Worm (Caenorhabditis elegans): Measurements from ENCODE around the gene asp-18.

DNA sequence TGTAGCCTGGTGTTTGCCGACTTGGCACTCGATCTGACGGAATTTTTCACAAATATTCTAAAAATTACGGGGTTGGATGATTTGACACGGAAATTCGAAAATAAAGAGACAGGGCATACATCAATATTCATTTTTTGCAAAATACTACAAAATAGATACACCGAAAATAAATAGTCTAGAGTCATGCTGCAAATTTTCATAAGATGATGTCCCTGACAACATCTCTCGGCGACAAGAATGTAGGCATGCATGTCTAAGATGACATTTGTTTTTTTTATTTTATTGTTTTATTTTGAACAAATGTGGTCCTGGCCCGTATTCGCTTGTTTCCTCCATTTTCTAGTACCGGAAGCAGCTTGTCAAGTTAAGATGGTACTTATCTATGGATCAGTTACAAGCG lies 39.9 kb upstream of the asp-18 start, which contains the start of gene clec-256:
- no peak for TF ChIP-seq ceh-36 (tag; optimal IDR thresholded peaks at IDR 0.05)
- TF ChIP-seq ceh-13 (GFP tag; optimal IDR thresholded peaks at IDR 0.05), result no peak
- no peak for TF ChIP-seq ama-1 (optimal IDR thresholded peaks at IDR 0.05)
- TF ChIP-seq aly-1 (tag; optimal IDR thresholded peaks at IDR 0.05), result no peak
- no peak for TF ChIP-seq tra-4 (tag; optimal IDR thresholded peaks at IDR 0.05)
- TF ChIP-seq pes-1 (GFP tag; IDR thresholded peaks at IDR 0.05), result no peak
- TF ChIP-seq tbx-37 (GFP tag; conservative IDR thresholded peaks at IDR 0.05), result no peak
- no peak for TF ChIP-seq flt-1 (GFP tag; IDR thresholded peaks at IDR 0.05)
- no peak for TF ChIP-seq scrt-1 (GFP tag; IDR thresholded peaks at IDR 0.05)
- TF ChIP-seq sea-1 (GFP tag; conservative IDR thresholded peaks at IDR 0.05), result no peak
- TF ChIP-seq ets-7 (tag; optimal IDR thresholded peaks at IDR 0.05), result no peak
